Worm (Caenorhabditis elegans) whole organism, early embryonic: ENCODE data around the gene B0244.9.

ENCODE experiments used
- aly-1 ChIP-seq: sonication (generic microtip); optimal IDR thresholded peaks from 2 replicates; lab custom pipeline; 2016; ENCODE audit warnings: missing genetic modification characterization, missing compliant biosample characterization
- ama-1 ChIP-seq: fragments of 150-350 bp; optimal IDR thresholded peaks from 2 replicates; lab custom pipeline; 2014
- ceh-36 ChIP-seq: sonication (generic microtip); optimal IDR thresholded peaks from 2 replicates; lab custom pipeline; 2016; ENCODE audit warnings: missing genetic modification characterization, inconsistent platforms, missing compliant biosample characterization
- sea-1 ChIP-seq: fragments of 200-800 bp; sonication (Bioruptor generic); conservative IDR thresholded peaks from 2 replicates; pipeline ENCODE4 v1.3.6; 2022; ENCODE audit warnings: missing genetic modification characterization, missing compliant biosample characterization

- TF ChIP-seq ama-1 (lab: Kevin White, UChicago): no peak
- TF ChIP-seq ceh-36 (tag; lab: Kevin White, UChicago): no peak
- TF ChIP-seq sea-1 (GFP tag; lab: Robert Waterston, UW): no peak
- no peak for TF ChIP-seq aly-1
Observed at ce11 chrIII:5737708-5738107, 6.9 kb upstream of the B0244.9 start, which contains the start of gene B0244.6.
